Worm (Caenorhabditis elegans) whole organism, L4/young adult: ENCODE data around the gene ift-139.

Experiments
- W03F9.2 ChIP-seq: fragments of 150-350 bp; optimal IDR thresholded peaks from 2 replicates; lab custom pipeline; 2014; ENCODE audit warnings: missing biosample characterization, missing genetic modification characterization
- dao-5 ChIP-seq: sonication (generic microtip); optimal IDR thresholded peaks from 2 replicates; lab custom pipeline; 2016; ENCODE audit warnings: missing genotype, missing genetic modification characterization, moderate library complexity, missing compliant biosample characterization
- him-1 ChIP-seq: sonication (generic microtip); optimal IDR thresholded peaks from 2 replicates; lab custom pipeline; 2016; ENCODE audit warnings: missing genotype, missing genetic modification reagents, missing genetic modification characterization, missing compliant biosample characterization

The ift-139 gene

DNA sequence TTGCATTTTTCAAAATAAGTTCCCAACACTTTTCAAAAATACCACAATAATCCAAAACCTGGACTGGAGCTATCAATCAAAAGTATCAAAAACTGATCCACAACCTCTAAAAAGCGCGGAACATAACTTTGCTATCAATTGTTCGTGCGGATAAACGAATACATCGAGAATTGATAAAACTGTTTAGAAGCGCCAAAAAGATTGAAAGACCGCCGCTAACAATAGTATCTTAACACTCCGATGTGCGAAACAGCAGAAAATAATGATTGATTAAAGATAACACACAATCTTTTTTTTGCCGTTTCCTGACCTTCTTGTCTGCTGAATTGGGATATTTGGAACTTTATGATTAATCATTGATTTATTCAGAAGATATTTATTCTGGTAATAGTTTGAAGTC is 10.8 kb downstream of the ift-139 start, which contains the start of gene tbx-7:
TSS of gene tbx-7 (minus strand) at position 101 of the 400 bp plus-strand sequence.
- TF ChIP-seq W03F9.2 (no peak), him-1 (tag; lab: Kevin White, UChicago) (no peak), dao-5 (tag; lab: Kevin White, UChicago) (no peak)

DNA sequence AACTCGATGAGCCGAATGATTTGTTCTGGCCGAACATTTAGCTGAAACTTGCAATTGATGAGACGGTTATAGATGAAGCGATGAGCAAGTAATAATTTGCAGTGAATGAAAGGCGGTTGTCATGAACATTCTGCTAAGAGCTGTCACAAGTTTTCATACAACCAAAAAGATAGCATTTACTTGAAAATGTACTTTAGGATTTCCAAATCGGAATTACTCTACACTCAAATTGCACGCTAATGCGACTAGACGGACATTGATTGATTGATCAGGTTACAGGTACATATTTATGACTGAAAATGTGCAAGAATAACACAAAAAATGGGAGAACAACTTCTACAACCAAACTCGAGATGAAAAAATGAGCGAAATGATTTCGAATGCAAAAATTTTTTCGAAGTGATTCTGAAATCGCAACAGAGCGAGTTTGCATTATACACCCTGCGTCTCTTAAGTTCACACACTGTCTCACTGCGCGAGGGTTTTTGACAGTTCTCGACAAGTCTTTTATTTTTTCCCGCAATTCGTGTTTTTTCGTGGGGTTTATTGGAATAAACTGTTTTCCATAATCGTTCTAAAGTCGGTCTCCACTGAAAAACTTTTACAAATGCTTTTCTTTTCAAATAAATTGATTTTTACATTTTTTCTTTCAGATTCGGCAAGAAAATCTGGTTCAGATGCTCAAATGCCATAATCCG is 19.6 kb downstream of the ift-139 start, which contains the start of the genes npp-10 and cyk-3:
TSS of gene npp-10 (minus strand) at position 51 of the 698 bp plus-strand sequence.
TSS of gene cyk-3 (plus strand) at position 648 of the 698 bp plus-strand sequence.
- TF ChIP-seq W03F9.2 (no peak), him-1 (tag; lab: Kevin White, UChicago) (no peak), dao-5 (tag; lab: Kevin White, UChicago) (no peak)

DNA sequence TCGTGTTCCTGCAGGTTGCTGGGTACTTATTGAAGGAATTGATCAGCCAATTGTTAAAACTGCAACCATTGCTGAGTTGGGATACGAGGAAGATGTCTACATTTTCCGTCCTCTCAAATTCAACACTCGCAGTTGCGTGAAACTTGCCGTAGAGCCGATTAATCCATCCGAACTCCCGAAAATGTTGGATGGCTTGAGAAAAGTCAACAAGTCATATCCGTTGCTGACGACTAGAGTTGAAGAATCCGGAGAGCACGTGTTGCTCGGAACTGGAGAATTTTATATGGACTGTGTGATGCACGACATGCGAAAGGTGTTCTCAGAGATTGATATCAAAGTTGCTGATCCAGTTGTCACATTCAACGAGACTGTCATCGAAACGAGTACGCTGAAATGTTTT is 28.0 kb downstream of the ift-139 start:
- TF ChIP-seq him-1 (tag; lab: Kevin White, UChicago) (no peak), dao-5 (tag; lab: Kevin White, UChicago) (no peak), W03F9.2 (no peak)

DNA sequence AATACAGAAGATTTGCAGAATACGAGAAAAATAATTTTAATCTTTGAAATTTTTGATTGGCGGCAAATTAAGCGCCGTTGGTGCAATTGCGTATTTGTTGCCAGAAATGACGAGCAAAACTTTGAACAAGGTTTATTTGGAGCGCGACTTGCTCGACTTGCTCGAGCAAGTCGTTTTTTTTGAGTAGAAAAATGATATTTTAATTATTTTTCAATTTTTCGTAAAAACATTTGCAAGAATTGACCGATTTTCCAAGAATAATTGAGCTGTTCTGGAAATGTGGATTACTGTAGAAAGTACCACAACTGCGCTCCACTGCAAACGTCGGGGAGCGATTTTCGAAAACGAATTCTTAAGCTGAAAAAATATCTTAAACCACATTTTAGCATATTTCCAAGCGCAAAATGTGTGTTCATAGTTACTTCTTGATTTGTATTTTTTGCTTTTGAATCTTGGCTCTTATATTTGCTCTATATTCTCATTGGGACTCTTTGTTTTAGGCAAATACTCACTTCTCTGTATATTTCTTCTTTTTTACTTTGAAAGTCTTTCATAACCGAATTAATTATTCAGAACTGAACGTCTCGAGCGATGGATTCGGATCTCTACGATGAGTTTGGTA is 30.2 kb downstream of the ift-139 start, which contains the start of the genes gcna-1 and eftu-2:
TSS of gene gcna-1 (minus strand) at position 96 of the 622 bp plus-strand sequence.
TSS of gene eftu-2 (plus strand) at position 572 of the 622 bp plus-strand sequence.
- TF ChIP-seq him-1 (tag; lab: Kevin White, UChicago) (no peak), dao-5 (tag; lab: Kevin White, UChicago) (no peak), W03F9.2 (no peak)

DNA sequence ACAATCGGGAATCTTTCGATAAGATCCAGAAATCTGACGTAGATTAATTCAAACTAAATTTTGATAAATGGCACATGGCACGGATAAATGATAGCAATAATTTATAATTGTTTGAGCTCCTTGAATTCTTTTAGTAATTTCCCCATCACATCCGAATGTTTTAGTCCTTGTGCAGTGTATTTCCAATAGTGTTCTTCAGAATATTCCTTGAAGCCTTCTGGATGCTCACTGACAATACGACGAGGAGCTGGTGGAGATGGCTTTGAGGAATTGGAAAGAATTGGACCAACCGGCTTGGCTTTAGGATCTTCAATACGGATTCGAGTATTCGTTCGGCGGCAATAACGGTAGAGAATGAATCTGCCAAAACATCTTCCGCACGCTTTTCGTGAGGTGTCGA is 32.8 kb downstream of the ift-139 start:
- TF ChIP-seq him-1 (tag; lab: Kevin White, UChicago), result peak; percentile 24
- TF ChIP-seq W03F9.2, result no peak

DNA sequence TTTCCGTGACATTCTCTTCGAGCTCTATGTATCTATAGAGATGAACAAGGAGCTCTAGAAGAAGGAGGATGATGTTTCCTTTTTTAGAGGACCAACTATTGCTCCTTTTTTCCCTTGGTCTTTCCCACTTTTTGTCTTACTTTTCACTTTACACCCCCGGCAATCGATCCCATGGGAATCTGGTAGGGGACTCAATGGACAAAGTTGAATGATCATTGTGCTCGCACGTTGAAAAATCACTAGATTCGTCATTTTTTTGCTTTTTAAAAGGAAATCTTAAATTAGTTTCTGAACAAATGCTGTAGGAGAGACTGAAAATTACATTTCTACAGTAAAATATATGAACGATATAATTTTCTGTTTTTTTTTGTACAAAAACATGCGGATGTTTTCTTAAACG is 37.2 kb downstream of the ift-139 start:
- TF ChIP-seq dao-5 (tag; lab: Kevin White, UChicago) (no peak), W03F9.2 (no peak), him-1 (tag; lab: Kevin White, UChicago) (no peak)

DNA sequence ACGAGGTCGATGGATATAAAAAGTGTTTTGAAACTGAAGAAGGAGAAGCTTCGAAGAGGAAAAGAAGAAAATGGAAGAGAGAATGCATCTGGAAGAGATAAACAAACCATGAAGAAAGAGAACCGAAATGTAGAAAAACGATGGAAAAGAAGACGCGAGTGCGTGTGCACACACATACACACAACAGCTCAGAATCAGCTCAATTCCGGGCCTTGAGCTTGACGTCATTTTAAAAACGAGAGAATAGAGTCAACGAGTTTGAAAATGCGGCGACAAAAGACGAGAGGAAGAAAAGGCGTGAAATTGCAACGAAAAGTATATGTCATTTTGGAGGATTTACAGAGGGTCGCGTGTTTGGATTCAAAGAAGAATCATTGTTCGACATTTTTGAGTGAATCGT is 39.6 kb downstream of the ift-139 start:
- TF ChIP-seq him-1 (tag; lab: Kevin White, UChicago), result peak; percentile 59
- no peak for TF ChIP-seq dao-5 (tag; lab: Kevin White, UChicago)

DNA sequence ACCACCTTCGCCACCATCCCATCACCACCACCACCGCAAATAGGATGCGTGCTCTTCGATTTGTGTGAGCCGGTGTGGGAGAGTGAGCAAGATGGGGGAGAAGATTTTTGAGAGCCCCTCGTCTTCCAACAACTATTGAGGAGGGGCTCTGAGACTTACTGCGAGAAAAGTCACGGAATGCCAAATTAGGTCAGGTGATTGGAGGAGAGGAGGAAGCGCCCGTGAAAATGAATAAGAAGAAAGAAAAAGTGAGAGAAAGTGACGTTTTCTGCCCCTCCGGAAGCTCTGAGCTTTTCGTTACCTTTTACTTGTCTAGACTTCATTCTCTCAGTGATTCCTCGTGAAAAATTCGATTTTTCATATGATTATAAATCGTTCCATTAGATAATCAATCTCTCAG is 40.6 kb downstream of the ift-139 start:
- no peak for TF ChIP-seq W03F9.2
- TF ChIP-seq dao-5 (tag; lab: Kevin White, UChicago), result no peak
- TF ChIP-seq him-1 (tag; lab: Kevin White, UChicago), result no peak

DNA sequence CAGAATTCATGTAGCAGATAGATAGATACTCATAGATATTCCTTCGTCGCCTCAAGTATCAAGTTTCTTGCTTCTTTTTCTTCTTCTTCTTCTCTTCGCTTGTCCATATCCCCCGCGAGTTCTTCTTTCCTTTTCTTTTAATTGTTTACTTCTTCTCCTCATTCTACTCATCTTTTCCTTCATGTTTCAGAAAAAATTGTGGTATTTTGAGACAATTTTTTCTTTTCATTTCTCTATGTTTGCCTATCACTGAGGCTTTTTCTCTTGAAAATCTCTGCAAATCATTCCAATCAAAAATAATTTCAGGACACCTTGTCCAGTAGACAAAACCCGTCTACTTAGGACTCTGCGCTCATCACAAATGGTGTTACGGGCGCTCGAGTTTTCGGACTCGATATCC is 46.4 kb downstream of the ift-139 start, which contains the start of gene T04C9.1:
TSS of gene T04C9.1 (plus strand) at position 301 of the 400 bp plus-strand sequence.
- TF ChIP-seq him-1 (tag; lab: Kevin White, UChicago) (no peak), dao-5 (tag; lab: Kevin White, UChicago) (no peak), W03F9.2 (no peak)

DNA sequence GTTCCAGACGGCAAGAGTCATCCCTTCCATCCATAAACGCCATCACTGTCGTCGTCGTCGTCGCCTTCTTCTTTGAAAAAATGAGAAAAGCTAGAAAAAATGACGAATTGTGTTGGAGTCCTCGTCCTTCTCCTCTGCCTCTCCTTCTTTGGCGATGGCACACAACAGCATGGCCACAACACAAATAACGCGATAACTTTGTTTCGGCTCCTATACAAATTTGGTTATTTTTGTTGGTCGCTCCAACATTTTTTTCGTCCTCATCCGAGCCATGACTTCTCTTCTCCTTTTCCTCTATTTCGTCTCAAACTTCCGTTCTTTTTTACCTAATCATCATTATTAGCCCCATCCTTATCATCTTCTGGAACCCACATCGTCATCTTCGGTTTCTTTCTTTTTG is 47.2 kb downstream of the ift-139 start:
- TF ChIP-seq W03F9.2 (no peak), him-1 (tag; lab: Kevin White, UChicago) (no peak), dao-5 (tag; lab: Kevin White, UChicago) (no peak)

DNA sequence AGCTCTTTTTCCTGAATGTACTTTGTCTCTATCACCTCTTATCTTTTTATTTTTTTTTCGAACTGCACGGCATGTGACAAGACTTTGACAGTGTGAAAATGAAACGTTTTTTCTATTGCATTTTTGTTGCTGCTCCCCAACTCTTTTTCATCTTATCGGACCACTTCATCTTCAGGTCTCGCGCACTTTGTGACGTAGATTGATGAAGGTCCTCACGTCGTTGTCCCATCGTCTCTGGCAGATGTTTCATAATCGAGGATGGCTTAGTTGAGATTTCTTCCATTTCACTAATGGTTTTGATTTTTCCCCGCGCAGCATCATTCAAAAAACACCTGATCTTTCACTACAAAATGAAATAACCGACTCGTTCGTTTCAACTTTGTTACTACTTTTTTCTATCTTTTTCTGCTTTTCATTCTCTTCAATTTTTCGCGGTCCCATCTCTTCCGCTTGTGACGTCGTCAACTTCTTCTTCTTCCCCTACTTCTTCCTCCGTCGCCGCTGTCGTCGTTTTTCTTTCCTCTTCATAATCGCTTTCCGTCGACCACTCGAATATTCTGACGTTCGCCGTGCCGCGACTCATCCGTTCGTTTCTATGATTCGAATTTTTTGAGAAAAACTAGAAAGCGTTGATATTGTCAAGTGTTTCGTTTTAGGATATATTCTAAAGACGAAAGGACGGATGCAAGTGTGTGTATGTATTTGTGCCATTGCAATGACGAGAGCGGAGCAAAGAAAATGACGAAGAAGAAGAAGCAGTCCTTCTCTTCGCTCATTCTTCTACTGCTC is 47.9 kb downstream of the ift-139 start, which contains the start of gene T04C9.2:
TSS of gene T04C9.2 (plus strand) at position 739 of the 789 bp plus-strand sequence.
- TF ChIP-seq him-1 (tag; lab: Kevin White, UChicago), result peak; percentile 4
- no peak for TF ChIP-seq W03F9.2
- no peak for TF ChIP-seq dao-5 (tag; lab: Kevin White, UChicago)

DNA sequence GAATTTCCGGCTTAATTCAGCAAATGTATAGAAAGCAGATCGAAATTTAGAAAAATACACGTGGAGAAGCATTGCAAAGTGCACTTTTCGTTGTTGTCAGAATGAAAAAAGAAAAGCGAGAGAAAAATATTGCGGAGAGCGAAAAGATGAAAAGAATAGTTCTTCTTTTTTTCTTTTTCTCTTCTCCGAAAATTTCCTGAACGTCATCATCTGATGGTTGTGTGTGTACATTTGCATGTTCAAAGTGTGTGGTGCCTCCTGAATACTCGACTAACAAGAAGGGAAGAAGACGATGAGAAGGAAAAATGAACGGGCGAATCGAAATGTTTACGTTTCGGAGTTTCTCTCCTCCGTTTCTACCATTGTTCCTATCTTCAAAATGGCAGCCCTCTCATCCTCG is 49.2 kb downstream of the ift-139 start:
- TF ChIP-seq him-1 (tag; lab: Kevin White, UChicago) (no peak), W03F9.2 (no peak), dao-5 (tag; lab: Kevin White, UChicago) (no peak)

DNA sequence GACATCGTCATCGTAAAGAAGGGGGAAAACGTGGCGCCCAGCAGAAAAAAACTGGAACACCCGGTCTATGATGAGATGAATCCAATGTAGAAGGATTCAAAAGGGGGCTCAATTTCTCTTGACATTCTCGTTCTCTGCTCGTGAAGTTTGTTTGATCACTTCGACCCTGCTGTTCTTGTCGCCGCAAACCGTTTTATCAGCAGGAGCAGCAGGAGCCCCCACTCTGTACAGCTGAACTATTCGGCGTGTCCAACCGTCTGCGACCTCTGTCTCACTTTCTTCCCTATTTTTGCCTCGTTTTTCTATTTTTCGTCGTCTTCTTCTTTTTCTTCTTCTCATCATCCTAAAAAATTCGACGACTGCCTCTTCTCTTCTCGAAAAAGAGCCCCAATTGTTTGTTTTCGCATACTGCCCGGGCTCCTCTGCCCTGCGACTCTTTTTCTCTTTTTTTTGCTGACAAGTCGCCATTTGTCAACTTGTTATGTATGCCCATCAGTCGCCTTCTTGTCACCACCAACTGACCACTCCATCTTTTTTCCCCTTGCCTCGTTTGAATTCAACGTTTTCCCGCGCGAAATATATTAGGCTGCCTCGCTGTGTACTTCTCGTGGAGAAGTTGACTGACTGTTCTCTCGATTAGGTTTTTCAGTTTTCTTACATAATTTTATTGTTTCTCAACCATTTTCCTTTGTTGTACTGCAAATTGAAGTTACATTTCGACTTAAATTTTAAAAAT is 50.1 kb downstream of the ift-139 start:
- no peak for TF ChIP-seq him-1 (tag; lab: Kevin White, UChicago)
- TF ChIP-seq dao-5 (tag; lab: Kevin White, UChicago), result no peak
- no peak for TF ChIP-seq W03F9.2
